Fruit fly (Drosophila melanogaster): Measurements from ENCODE around the gene Prp6.

Prp6 gene

DNA sequence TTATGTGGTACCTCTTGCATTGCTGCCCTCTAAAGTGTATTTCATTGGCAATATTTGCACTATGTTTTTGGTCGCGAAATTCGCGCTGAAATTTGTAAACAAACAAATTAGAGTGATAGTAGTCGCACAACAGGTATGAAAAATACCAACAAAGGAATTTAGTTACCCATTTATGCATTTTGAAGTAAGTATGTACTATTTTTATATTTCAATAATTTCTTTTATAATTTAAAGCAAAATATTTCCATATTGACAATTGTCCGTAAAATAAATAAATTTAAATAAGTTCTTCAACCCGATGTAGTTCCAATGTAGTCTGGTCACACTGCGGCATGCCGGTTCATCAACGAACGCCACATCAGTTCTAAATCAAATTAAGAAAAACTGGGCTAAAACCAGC, 32.7 kb upstream of the Prp6 start, which contains the start of the genes Rad9 and Uggt (continued):
- TF ChIP-seq E2f2 (GFP tag; IDR thresholded peaks at IDR 0.05): peak; percentile 75
- TF ChIP-seq Chrac-16 (GFP tag; optimal IDR thresholded peaks at IDR 0.05): no peak
- peak; percentile 9 for TF ChIP-seq D19A (tag; optimal IDR thresholded peaks at IDR 0.05)

DNA sequence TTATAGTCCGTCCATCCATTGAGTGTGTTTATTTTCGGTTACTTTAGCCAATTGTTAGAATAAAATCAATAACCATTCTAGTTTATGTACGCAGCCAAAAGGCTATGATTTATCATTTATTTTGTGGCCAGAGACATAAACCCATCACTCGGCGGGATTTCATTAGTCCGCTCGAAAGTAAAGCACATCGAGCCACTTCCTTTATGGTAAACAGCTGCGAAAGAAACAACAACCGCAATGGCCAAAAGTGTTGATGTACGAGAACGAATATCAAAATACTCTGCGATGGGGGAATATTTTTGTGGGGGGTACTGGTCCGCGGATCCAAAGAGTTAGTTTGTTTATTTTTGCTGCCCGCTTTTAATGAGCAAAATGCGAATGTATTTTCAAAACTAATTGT, 23.6 kb upstream of the Prp6 start:
- TF ChIP-seq CG4328 (GFP tag; optimal IDR thresholded peaks at IDR 0.05) (peak; percentile 93), D19A (tag; optimal IDR thresholded peaks at IDR 0.05) (peak; percentile 12), org-1 (GFP tag; optimal IDR thresholded peaks at IDR 0.05) (peak; percentile 58), Fer1 (GFP tag; optimal IDR thresholded peaks at IDR 0.05) (no peak), CG32532 (GFP tag; IDR thresholded peaks at IDR 0.05) (no peak), dmrt99B (tag; optimal IDR thresholded peaks at IDR 0.05) (no peak), zen (tag; optimal IDR thresholded peaks at IDR 0.05) (no peak), ERR (GFP tag; optimal IDR thresholded peaks at IDR 0.05) (no peak), Sry-δ (GFP tag; optimal IDR thresholded peaks at IDR 0.05) (no peak), Gug (GFP tag; IDR thresholded peaks at IDR 0.05) (no peak)

DNA sequence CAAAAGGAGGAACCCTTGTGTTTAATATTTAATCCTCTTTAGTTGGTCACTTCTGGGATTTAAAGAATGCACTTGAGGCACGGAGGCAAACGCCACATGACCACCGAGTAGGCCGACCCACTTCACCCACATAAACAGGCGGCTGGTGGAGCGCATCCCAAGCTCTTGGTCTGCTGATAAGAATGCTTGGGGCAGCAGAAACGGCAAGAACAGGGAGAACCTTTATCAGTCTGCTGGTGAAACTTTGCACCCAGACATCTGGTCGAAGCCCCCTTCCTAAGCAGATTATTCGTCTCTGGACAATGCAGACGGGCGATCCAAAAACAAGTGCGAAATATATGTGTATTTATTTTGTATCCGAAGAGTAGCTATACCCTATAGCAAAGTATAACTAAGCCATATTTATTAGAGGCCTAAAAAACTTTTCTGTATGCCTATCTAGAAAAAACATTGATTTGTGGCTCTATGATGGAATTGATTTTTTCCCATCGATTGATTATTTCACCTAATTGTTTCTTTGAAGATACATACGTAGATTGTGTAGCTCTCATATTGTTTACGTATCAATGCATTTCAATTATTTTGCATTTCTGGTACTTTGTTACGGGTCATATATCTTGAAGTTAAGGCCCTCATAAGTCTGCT, 15.8 kb upstream of the Prp6 start:
- no peak for TF ChIP-seq CG6765 (GFP tag; optimal IDR thresholded peaks at IDR 0.05)
- no peak for TF ChIP-seq prd (optimal IDR thresholded peaks at IDR 0.05)
- no peak for TF ChIP-seq prd (GFP tag; IDR thresholded peaks at IDR 0.05)
- no peak for TF ChIP-seq Aef1 (GFP tag; IDR thresholded peaks at IDR 0.05)
- TF ChIP-seq cwo (GFP tag; optimal IDR thresholded peaks at IDR 0.05): no peak
- TF ChIP-seq fru (optimal IDR thresholded peaks at IDR 0.05): no peak
- TF ChIP-seq CG12769 (tag; optimal IDR thresholded peaks at IDR 0.05): no peak
- no peak for TF ChIP-seq HmgD (GFP tag; optimal IDR thresholded peaks at IDR 0.05)
- TF ChIP-seq CG2678 (tag; optimal IDR thresholded peaks at IDR 0.05): no peak
- TF ChIP-seq CG6683 (GFP tag; optimal IDR thresholded peaks at IDR 0.05): no peak
- no peak for TF ChIP-seq repo (GFP tag; optimal IDR thresholded peaks at IDR 0.05)
- TF ChIP-seq grau (tag; optimal IDR thresholded peaks at IDR 0.05): no peak
- no peak for TF ChIP-seq HLH54F (GFP tag; optimal IDR thresholded peaks at IDR 0.05)
- TF ChIP-seq Opbp (GFP tag; IDR thresholded peaks at IDR 0.05; ENCODE audit: partially characterized antibody): no peak
- peak; percentile 89 for TF ChIP-seq nom (GFP tag; optimal IDR thresholded peaks at IDR 0.05)
- TF ChIP-seq GATAe (GFP tag; conservative IDR thresholded peaks at IDR 0.05): no peak
- no peak for TF ChIP-seq zfh2 (GFP tag; optimal IDR thresholded peaks at IDR 0.05)
- TF ChIP-seq crc (GFP tag; optimal IDR thresholded peaks at IDR 0.05): no peak
- TF ChIP-seq p53 (GFP tag; optimal IDR thresholded peaks at IDR 0.05): no peak
- no peak for TF ChIP-seq CG15601 (tag; optimal IDR thresholded peaks at IDR 0.05)
- no peak for TF ChIP-seq vfl (GFP tag; optimal IDR thresholded peaks at IDR 0.05)
- TF ChIP-seq bsh (GFP tag; optimal IDR thresholded peaks at IDR 0.05): peak in 1 of 2 experiments; percentile 44
- TF ChIP-seq gt (GFP tag; IDR thresholded peaks at IDR 0.05): no peak
- peak; percentile 64 for TF ChIP-seq D19A (tag; optimal IDR thresholded peaks at IDR 0.05)
- TF ChIP-seq CG8359 (GFP tag; optimal IDR thresholded peaks at IDR 0.05; ENCODE audit: borderline replicate concordance): no peak
- 0 out of 2 replicates have a peak, but pooled peaks have one; percentile 5 for TF ChIP-seq sob (GFP tag; IDR thresholded peaks at IDR 0.05)
- TF ChIP-seq Med (GFP tag): peak; percentile 78
- no peak for TF ChIP-seq wdn (GFP tag; IDR thresholded peaks at IDR 0.05)
- TF ChIP-seq NC2β (GFP tag; optimal IDR thresholded peaks at IDR 0.05): no peak
- TF ChIP-seq Dbx (GFP tag; IDR thresholded peaks at IDR 0.05): no peak
- no peak for TF ChIP-seq CG4854 (GFP tag; optimal IDR thresholded peaks at IDR 0.05)
- TF ChIP-seq CG2199 (GFP tag; IDR thresholded peaks at IDR 0.05): no peak
- peak; percentile 76 for TF ChIP-seq Ets65A (GFP tag)
- TF ChIP-seq CHES-1-like (GFP tag; optimal IDR thresholded peaks at IDR 0.05): no peak

All from whole organism, embryonic.